Fruit fly (Drosophila melanogaster) whole organism, wandering third instar larva: ENCODE measurements around the gene Osi17.

Experiments used
- Abd-B ChIP-seq: fragments of >200 bp; optimal IDR thresholded peaks from 2 replicates; lab custom pipeline; 2017; ENCODE audit warnings: missing biosample characterization, missing genetic modification characterization
- CG32264 ChIP-seq: fragments of 200-800 bp; sonication (Bioruptor generic); optimal IDR thresholded peaks from 2 replicates; lab custom pipeline; 2016; ENCODE audit warnings: missing biosample characterization, missing genetic modification characterization
- CG9705 ChIP-seq: fragments of 200-800 bp; sonication (Bioruptor generic); optimal IDR thresholded peaks from 2 replicates; lab custom pipeline; 2018; ENCODE audit warnings: missing biosample characterization, mild to moderate bottlenecking, missing genetic modification characterization
- Dfd ChIP-seq: fragments of >200 bp; optimal IDR thresholded peaks from 2 replicates; lab custom pipeline; 2017; ENCODE audit warnings: missing biosample characterization, missing genetic modification characterization
- Dif ChIP-seq: fragments of 200-275, 200-300 bp; sonication (Bioruptor generic); optimal IDR thresholded peaks from 2 replicates; lab custom pipeline; 2018; ENCODE audit warnings: missing biosample characterization, missing genetic modification characterization; ENCODE audit not compliant: partially characterized antibody
- GATAd ChIP-seq: sonication (Bioruptor generic); optimal IDR thresholded peaks from 2 replicates; lab custom pipeline; 2016; ENCODE audit warnings: missing biosample characterization, missing genetic modification characterization
- HLH106 ChIP-seq: fragments of 200-800 bp; optimal IDR thresholded peaks from 3 replicates; lab custom pipeline; 2019; ENCODE audit warnings: missing biosample characterization, mild to moderate bottlenecking, missing genetic modification characterization, moderate library complexity
- Hnf4 ChIP-seq: fragments of 200-800 bp; sonication (Bioruptor generic); optimal IDR thresholded peaks from 2 replicates; lab custom pipeline; 2016; ENCODE audit warnings: missing biosample characterization, mild to moderate bottlenecking, missing genetic modification characterization
- Hr78 ChIP-seq: fragments of >200 bp; optimal IDR thresholded peaks from 2 replicates; lab custom pipeline; 2017; ENCODE audit warnings: missing biosample characterization, missing genetic modification characterization
- Hr83 ChIP-seq: fragments of 200-300 bp; sonication (Bioruptor generic); optimal IDR thresholded peaks from 2 replicates; lab custom pipeline; 2016; ENCODE audit warnings: missing biosample characterization, mild to moderate bottlenecking, missing genetic modification characterization, moderate library complexity; ENCODE audit not compliant: poor library complexity, severe bottlenecking
- Jra ChIP-seq: sonication (Bioruptor generic); optimal IDR thresholded peaks from 2 replicates; lab custom pipeline; 2016; ENCODE audit warnings: missing biosample characterization, missing genetic modification characterization
- Myc ChIP-seq: fragments of >200 bp; optimal IDR thresholded peaks from 2 replicates; lab custom pipeline; 2017
- N ChIP-seq: fragments of >200 bp; optimal IDR thresholded peaks from 2 replicates; lab custom pipeline; 2018; ENCODE audit warnings: missing biosample characterization, missing external identifiers, missing genetic modification characterization
- OdsH ChIP-seq: fragments of 200-800 bp; sonication (Bioruptor generic); optimal IDR thresholded peaks from 2 replicates; lab custom pipeline; 2016; ENCODE audit warnings: missing biosample characterization, mild to moderate bottlenecking, missing genetic modification characterization
- Rel ChIP-seq, 2 experiments: fragments of 200-800 bp; sonication (Bioruptor generic) in 1 of 2; optimal IDR thresholded peaks; 2 replicates in 1 of 2; 3 replicates in 1 of 2; lab custom pipeline; 2016 to 2019; ENCODE audit warnings: mild to moderate bottlenecking in 2 of 2, missing biosample characterization in 2 of 2, missing genetic modification characterization in 2 of 2, moderate library complexity in 1 of 2
- Sp1 ChIP-seq: fragments of 200-800 bp; sonication (Bioruptor generic); optimal IDR thresholded peaks from 3 replicates; lab custom pipeline; 2019; ENCODE audit warnings: missing biosample characterization, mild to moderate bottlenecking, missing genetic modification characterization, moderate library complexity
- Vsx2 ChIP-seq: fragments of 200-300, 225-300 bp; sonication (Bioruptor generic); optimal IDR thresholded peaks from 2 replicates; lab custom pipeline; 2018; ENCODE audit warnings: missing biosample characterization, missing genetic modification characterization; ENCODE audit not compliant: partially characterized antibody
- br ChIP-seq: fragments of 200-800 bp; sonication (Bioruptor generic); optimal IDR thresholded peaks from 2 replicates; lab custom pipeline; 2016; ENCODE audit warnings: missing biosample characterization, missing genetic modification characterization
- brk ChIP-seq: fragments of 200-800 bp; sonication (Bioruptor generic); optimal IDR thresholded peaks from 2 replicates; lab custom pipeline; 2016; ENCODE audit warnings: missing biosample characterization, mild to moderate bottlenecking, missing genetic modification characterization
- dl ChIP-seq, 2 experiments: fragments of 175-275, 200-275 bp in 1 of 2; fragments of 200-275 bp in 1 of 2; sonication (Bioruptor generic); optimal IDR thresholded peaks; lab custom pipeline; 2018; ENCODE audit warnings: mild to moderate bottlenecking in 2 of 2, missing biosample characterization in 2 of 2, missing genetic modification characterization in 2 of 2, moderate library complexity in 2 of 2; ENCODE audit not compliant: partially characterized antibody in 2 of 2, insufficient read depth in 1 of 2
- dsf ChIP-seq: sonication (Bioruptor generic); optimal IDR thresholded peaks from 2 replicates; lab custom pipeline; 2016; ENCODE audit warnings: missing biosample characterization, missing genetic modification characterization, borderline replicate concordance
- foxo ChIP-seq, 2 experiments: fragments of 200-800 bp; sonication (Bioruptor generic); optimal IDR thresholded peaks; 2 replicates in 1 of 2; 3 replicates in 1 of 2; lab custom pipeline; 2016 to 2017; ENCODE audit warnings: missing biosample characterization in 2 of 2, missing genetic modification characterization in 2 of 2
- fru ChIP-seq: fragments of 200-800 bp; sonication (Bioruptor generic); optimal IDR thresholded peaks from 3 replicates; lab custom pipeline; 2016; ENCODE audit warnings: missing biosample characterization, mild to moderate bottlenecking, missing genetic modification characterization
- h ChIP-seq: fragments of 200-800 bp; sonication (Bioruptor generic); optimal IDR thresholded peaks from 3 replicates; lab custom pipeline; 2016; ENCODE audit warnings: missing biosample characterization, mild to moderate bottlenecking, missing genetic modification characterization
- jim ChIP-seq: fragments of 175-275, 200-325 bp; sonication (Bioruptor generic); optimal IDR thresholded peaks from 2 replicates; lab custom pipeline; 2016; ENCODE audit warnings: missing biosample characterization, mild to moderate bottlenecking, missing genetic modification characterization
- lola ChIP-seq: fragments of >200 bp; optimal IDR thresholded peaks from 2 replicates; lab custom pipeline; 2017; ENCODE audit warnings: missing biosample characterization, missing genetic modification characterization
- pan ChIP-seq: fragments of >200 bp; optimal IDR thresholded peaks from 2 replicates; lab custom pipeline; 2017
- rgr ChIP-seq: fragments of 200-800 bp; sonication (Bioruptor generic); optimal IDR thresholded peaks from 3 replicates; lab custom pipeline; 2016; ENCODE audit warnings: missing biosample characterization, mild to moderate bottlenecking, missing genetic modification characterization
- sage ChIP-seq: fragments of 200-800 bp; sonication (Bioruptor generic); optimal IDR thresholded peaks from 2 replicates; lab custom pipeline; 2016; ENCODE audit warnings: missing biosample characterization, mild to moderate bottlenecking, missing genetic modification characterization
- sv ChIP-seq: fragments of 200-800 bp; sonication (Bioruptor generic); optimal IDR thresholded peaks from 3 replicates; lab custom pipeline; 2016; ENCODE audit warnings: missing biosample characterization, missing genetic modification characterization
- tai ChIP-seq: sonication (Bioruptor generic); optimal IDR thresholded peaks from 2 replicates; lab custom pipeline; 2016; ENCODE audit warnings: missing biosample characterization, missing genetic modification characterization
- usp ChIP-seq: fragments of >200 bp; optimal IDR thresholded peaks from 2 replicates; lab custom pipeline; 2017; ENCODE audit warnings: missing biosample characterization, missing genetic modification characterization

Gene Osi17

dm6 chr3R:6291437-6291836 is 20.1 kb upstream of the Osi17 start, which contains the start of gene Osi13:
TSS of gene Osi13 (plus strand) at chr3R:6291737.
- TF ChIP-seq Hr78 (no peak), jim (GFP tag; lab: Kevin White, UChicago) (no peak), Sp1 (GFP tag; lab: Kevin White, UChicago) (no peak), OdsH (GFP tag; lab: Kevin White, UChicago) (no peak), usp (no peak), br (no peak), sage (no peak), GATAd (GFP tag; lab: Kevin White, UChicago) (no peak), pan (no peak), foxo (GFP tag; optimal IDR thresholded peaks at IDR 0.05; lab: Kevin White, UChicago) (no peak), Myc (lab: Kevin White, UChicago) (no peak), Hnf4 (GFP tag; lab: Kevin White, UChicago) (no peak), CG9705 (no peak), CG32264 (GFP tag; lab: Kevin White, UChicago) (no peak), lola (no peak), tai (GFP tag; lab: Kevin White, UChicago) (no peak), Abd-B (GFP tag; lab: Kevin White, UChicago) (no peak), Rel (GFP tag; optimal IDR thresholded peaks at IDR 0.05; lab: Kevin White, UChicago) (no peak), Rel (tag; optimal IDR thresholded peaks at IDR 0.05; lab: Kevin White, UChicago) (no peak), Dfd (GFP tag; lab: Kevin White, UChicago) (no peak)
- TF ChIP-seq, all 38 proteins: peak for 0

dm6 chr3R:6294046-6294445 is 17.5 kb upstream of the Osi17 start:
- TF ChIP-seq dsf (no peak), sv (GFP tag; lab: Kevin White, UChicago) (no peak), rgr (GFP tag; lab: Kevin White, UChicago) (no peak), HLH106 (tag; lab: Kevin White, UChicago) (no peak), Hr78 (no peak), CG9705 (no peak), Abd-B (GFP tag; lab: Kevin White, UChicago) (no peak), usp (no peak), Rel (GFP tag; optimal IDR thresholded peaks at IDR 0.05; lab: Kevin White, UChicago) (no peak), Rel (tag; optimal IDR thresholded peaks at IDR 0.05; lab: Kevin White, UChicago) (no peak), Myc (lab: Kevin White, UChicago) (no peak), GATAd (GFP tag; lab: Kevin White, UChicago) (no peak), Dfd (GFP tag; lab: Kevin White, UChicago) (no peak), N (GFP tag; lab: Kevin White, UChicago) (no peak), dl (GFP tag; optimal IDR thresholded peaks at IDR 0.05; lab: Kevin White, UChicago; ENCODE audit: insufficient read depth in 1 of 2, partially characterized antibody in 2 of 2) (no peak), Sp1 (GFP tag; lab: Kevin White, UChicago) (no peak), Vsx2 (no peak)

- no peak for TF ChIP-seq fru (GFP tag; lab: Kevin White, UChicago)
- no peak for TF ChIP-seq CG32264 (GFP tag; lab: Kevin White, UChicago)
- TF ChIP-seq N (GFP tag; lab: Kevin White, UChicago) = no peak
- no peak for TF ChIP-seq Hr83 (GFP tag; lab: Kevin White, UChicago)
- TF ChIP-seq Myc (lab: Kevin White, UChicago) = no peak
- no peak for TF ChIP-seq Abd-B (GFP tag; lab: Kevin White, UChicago)
- no peak for TF ChIP-seq dsf
- no peak for TF ChIP-seq sage
- TF ChIP-seq HLH106 (tag; lab: Kevin White, UChicago) = no peak
- no peak for TF ChIP-seq jim (GFP tag; lab: Kevin White, UChicago)
- no peak for TF ChIP-seq brk
- no peak for TF ChIP-seq pan
- TF ChIP-seq h (GFP tag; lab: Kevin White, UChicago) = no peak
- no peak for TF ChIP-seq Hr78
- no peak for TF ChIP-seq Jra
- TF ChIP-seq usp = no peak
- TF ChIP-seq Dfd (GFP tag; lab: Kevin White, UChicago) = no peak
- no peak for TF ChIP-seq Dif (GFP tag; lab: Kevin White, UChicago)
- TF ChIP-seq lola = no peak
These were observed 14.4 kb upstream of the Osi17 start for dm6 chr3R:6297164-6297563.

- TF ChIP-seq usp (no peak), sv (GFP tag; lab: Kevin White, UChicago) (no peak)
These were observed 12.7 kb upstream of the Osi17 start, which contains the start of gene Osi14 for dm6 chr3R:6298828-6299227. TSS of gene Osi14 (plus strand) at chr3R:6299128.
